Worm (Caenorhabditis elegans) whole organism, young adult: ENCODE data around the gene ptr-19.
A peak's percentile ranks its signal among the peaks of the same experiment; 100 is the strongest.

Source experiments
- F57A8.1 ChIP-seq: fragments of 200-800 bp; sonication (Bioruptor generic); optimal IDR thresholded peaks from 2 replicates; lab custom pipeline; 2018; ENCODE audit warnings: mild to moderate bottlenecking, missing genetic modification characterization, moderate library complexity, missing compliant biosample characterization
- ceh-91 ChIP-seq: fragments of 200-800 bp; sonication (Bioruptor generic); IDR thresholded peaks from 2 replicates; pipeline ENCODE4 v1.3.6; 2022; ENCODE audit warnings: missing genetic modification reagents, missing genetic modification characterization, missing compliant biosample characterization
- die-1 ChIP-seq: sonication (generic microtip); optimal IDR thresholded peaks from 2 replicates; lab custom pipeline; 2016; ENCODE audit warnings: missing genotype, mild to moderate bottlenecking, missing genetic modification characterization, missing compliant biosample characterization
- hmg-1.2 ChIP-seq: fragments of 200-800 bp; sonication (Bioruptor generic); IDR thresholded peaks from 2 replicates; pipeline ENCODE4 v1.3.6; 2022; ENCODE audit warnings: missing genetic modification reagents, missing genetic modification characterization, missing compliant biosample characterization
- nfyb-1 ChIP-seq: fragments of 200-800 bp; sonication (Bioruptor generic); IDR thresholded peaks from 2 replicates; pipeline ENCODE4 v1.3.6; 2022; ENCODE audit warnings: missing genetic modification reagents, missing genetic modification characterization, missing compliant biosample characterization
- nhr-90 ChIP-seq: sonication (generic microtip); optimal IDR thresholded peaks from 2 replicates; lab custom pipeline; 2016; ENCODE audit warnings: missing genotype, mild to moderate bottlenecking, missing genetic modification characterization, missing compliant biosample characterization
- repo-1 ChIP-seq: sonication (generic microtip); optimal IDR thresholded peaks from 2 replicates; lab custom pipeline; 2017; ENCODE audit warnings: mild to moderate bottlenecking, missing genetic modification characterization, missing compliant biosample characterization
- ztf-3 ChIP-seq: fragments of 200-800 bp; sonication (Bioruptor generic); optimal IDR thresholded peaks from 2 replicates; lab custom pipeline; 2018; ENCODE audit warnings: mild to moderate bottlenecking, missing genetic modification characterization, missing compliant biosample characterization

ptr-19 gene

ce11 chrIII:10831483-10831882 is 49.8 kb downstream of the ptr-19 start:
- TF ChIP-seq nhr-90 (tag; lab: Kevin White, UChicago) (no peak), nfyb-1 (GFP tag; lab: Robert Waterston, UW) (no peak), repo-1 (no peak), ceh-91 (GFP tag; lab: Robert Waterston, UW) (no peak), die-1 (tag; lab: Kevin White, UChicago) (no peak), ztf-3 (GFP tag; lab: Kevin White, UChicago) (no peak)

- peak; percentile 87 for TF ChIP-seq hmg-1.2 (GFP tag; lab: Robert Waterston, UW)
- no peak for TF ChIP-seq F57A8.1
Measured at ce11 chrIII:10832636-10833035, 51.0 kb downstream of the ptr-19 start, which contains the start of gene sbsp-1. Gene sbsp-1 (plus strand): TSS chrIII:10832936.
